Fruit fly (Drosophila melanogaster) whole organism, embryonic: ENCODE measurements around the gene Apt1.

Experiments used
- BEAF-32 ChIP-seq: fragments of 200-800 bp; sonication (Bioruptor generic); optimal IDR thresholded peaks from 3 replicates; lab custom pipeline; 2017; ENCODE audit warnings: missing biosample characterization, missing genetic modification characterization, mild to moderate bottlenecking, moderate library complexity, missing genetic modification reagents
- CG12942 ChIP-seq: fragments of 200-800 bp; sonication (Bioruptor generic); optimal IDR thresholded peaks from 3 replicates; lab custom pipeline; 2016; ENCODE audit warnings: missing biosample characterization, missing genetic modification characterization
- CG13424 ChIP-seq: fragments of 200-800 bp; sonication (Bioruptor generic); optimal IDR thresholded peaks from 2 replicates; lab custom pipeline; 2019; ENCODE audit warnings: missing biosample characterization, mild to moderate bottlenecking, missing genetic modification characterization, moderate library complexity
- CG15073 ChIP-seq: fragments of 200-800 bp; sonication (Bioruptor generic); optimal IDR thresholded peaks from 2 replicates; lab custom pipeline; 2016; ENCODE audit warnings: missing biosample characterization, missing genetic modification characterization
- CG15269 ChIP-seq: fragments of 200-800 bp; sonication (Bioruptor generic); optimal IDR thresholded peaks from 2 replicates; lab custom pipeline; 2018; ENCODE audit warnings: missing biosample characterization, mild to moderate bottlenecking, missing genetic modification characterization, moderate library complexity
- CG15514 ChIP-seq: fragments of 200-800 bp; sonication (Bioruptor generic); optimal IDR thresholded peaks from 3 replicates; lab custom pipeline; 2017; ENCODE audit warnings: missing biosample characterization, missing genetic modification characterization, mild to moderate bottlenecking, moderate library complexity, missing genetic modification reagents
- CG17612 ChIP-seq: fragments of 200-800 bp; sonication (Bioruptor generic); IDR thresholded peaks from 2 replicates; pipeline ENCODE4 v1.3.6; 2022; ENCODE audit warnings: missing biosample characterization, missing genetic modification characterization
- CG2116 ChIP-seq: fragments of 200-800 bp; sonication (Bioruptor generic); optimal IDR thresholded peaks from 3 replicates; lab custom pipeline; 2018; ENCODE audit warnings: missing biosample characterization, mild to moderate bottlenecking, missing genetic modification characterization
- CG3281 ChIP-seq: fragments of 200-800 bp; sonication (Bioruptor generic); optimal IDR thresholded peaks from 3 replicates; lab custom pipeline; 2017; ENCODE audit warnings: missing biosample characterization, mild to moderate bottlenecking, missing genetic modification characterization
- CG34224 ChIP-seq: fragments of 200-800 bp; sonication (Bioruptor generic); IDR thresholded peaks from 3 replicates; pipeline ENCODE4 v1.3.6; 2022; ENCODE audit warnings: missing biosample characterization, missing genetic modification characterization; ENCODE audit not compliant: partially characterized antibody
- CG3838 ChIP-seq: fragments of 200-800 bp; sonication (Bioruptor generic); optimal IDR thresholded peaks from 3 replicates; lab custom pipeline; 2016; ENCODE audit warnings: missing biosample characterization, missing genetic modification characterization
- CG4617 ChIP-seq: fragments of 200-800 bp; sonication (Bioruptor generic); optimal IDR thresholded peaks from 3 replicates; lab custom pipeline; 2016; ENCODE audit warnings: missing biosample characterization, missing genetic modification characterization, borderline replicate concordance
- CG6765 ChIP-seq: fragments of 200-800 bp; sonication (Bioruptor generic); optimal IDR thresholded peaks from 3 replicates; lab custom pipeline; 2017; ENCODE audit warnings: missing biosample characterization, mild to moderate bottlenecking, missing genetic modification characterization
- CG7271 ChIP-seq: fragments of 200-800 bp; sonication (Bioruptor generic); optimal IDR thresholded peaks from 2 replicates; lab custom pipeline; 2018; ENCODE audit warnings: missing biosample characterization, mild to moderate bottlenecking, missing genetic modification characterization, moderate library complexity
- CG8944 ChIP-seq: fragments of 200-800 bp; sonication (Bioruptor generic); optimal IDR thresholded peaks from 3 replicates; lab custom pipeline; 2016; ENCODE audit warnings: missing biosample characterization, missing genetic modification characterization
- Camta ChIP-seq: fragments of 200-800 bp; sonication (Bioruptor generic); optimal IDR thresholded peaks from 2 replicates; lab custom pipeline; 2016; ENCODE audit warnings: missing biosample characterization, missing genetic modification characterization
- D19A ChIP-seq: fragments of 200-800 bp; optimal IDR thresholded peaks from 3 replicates; lab custom pipeline; 2019; ENCODE audit warnings: missing biosample characterization, mild to moderate bottlenecking, missing genetic modification characterization, moderate library complexity
- Dp ChIP-seq: fragments of 200-800 bp; sonication (Bioruptor generic); optimal IDR thresholded peaks from 2 replicates; lab custom pipeline; 2018; ENCODE audit warnings: missing biosample characterization, mild to moderate bottlenecking, missing genetic modification characterization, moderate library complexity
- Ets97D ChIP-seq: fragments of 200-800 bp; sonication (Bioruptor generic); optimal IDR thresholded peaks from 3 replicates; lab custom pipeline; 2016; ENCODE audit warnings: missing biosample characterization, missing genetic modification characterization
- Hmr ChIP-seq: fragments of 200-800 bp; sonication (Bioruptor generic); optimal IDR thresholded peaks from 3 replicates; lab custom pipeline; 2017; ENCODE audit warnings: mild to moderate bottlenecking, missing biosample characterization, missing genetic modification reagents, missing genetic modification characterization
- Hr51 ChIP-seq, 2 experiments: fragments of 200-800 bp; sonication (Bioruptor generic); optimal IDR thresholded peaks; 2 replicates in 1 of 2; 3 replicates in 1 of 2; lab custom pipeline; 2016 to 2018; ENCODE audit warnings: missing biosample characterization in 2 of 2, missing genetic modification characterization in 2 of 2, mild to moderate bottlenecking in 1 of 2, moderate library complexity in 1 of 2
- MTF-1 ChIP-seq: fragments of 200-800 bp; sonication (Bioruptor generic); optimal IDR thresholded peaks from 2 replicates; lab custom pipeline; 2018; ENCODE audit warnings: missing biosample characterization, mild to moderate bottlenecking, missing genetic modification characterization, borderline replicate concordance
- Med ChIP-seq: fragments of 200-800 bp; sonication (Bioruptor generic); peaks from one replicate; lab custom pipeline; 2016; ENCODE audit warnings: missing biosample characterization, missing genetic modification characterization, mild to moderate bottlenecking, inconsistent platforms, moderate library complexity
- Nf-YB ChIP-seq: fragments of 200-800 bp; sonication (Bioruptor generic); optimal IDR thresholded peaks from 3 replicates; lab custom pipeline; 2019; ENCODE audit warnings: missing biosample characterization, mild to moderate bottlenecking, missing genetic modification characterization, moderate library complexity
- NfI ChIP-seq: fragments of 200-800 bp; sonication (Bioruptor generic); optimal IDR thresholded peaks from 3 replicates; lab custom pipeline; 2018; ENCODE audit warnings: missing biosample characterization, mild to moderate bottlenecking, missing genetic modification characterization, moderate library complexity
- Pdp1 ChIP-seq, 2 experiments: fragments of 200-800 bp; sonication (Bioruptor generic); optimal IDR thresholded peaks; 3 replicates each; lab custom pipeline; 2016; ENCODE audit warnings: missing biosample characterization in 2 of 2, missing genetic modification characterization in 2 of 2, mild to moderate bottlenecking in 1 of 2, moderate library complexity in 1 of 2
- Poxn ChIP-seq: fragments of 200-800 bp; sonication (Bioruptor generic); IDR thresholded peaks from 2 replicates; pipeline ENCODE4 v1.3.6; 2022; ENCODE audit warnings: missing biosample characterization, missing genetic modification characterization
- Six4 ChIP-seq: fragments of 200-800 bp; sonication (Bioruptor generic); optimal IDR thresholded peaks from 2 replicates; lab custom pipeline; 2016; ENCODE audit warnings: missing biosample characterization, missing genetic modification characterization
- Sry-δ ChIP-seq: fragments of 200-800 bp; sonication (Bioruptor generic); optimal IDR thresholded peaks from 2 replicates; lab custom pipeline; 2016; ENCODE audit warnings: missing biosample characterization, missing genetic modification characterization
- Ssrp ChIP-seq: fragments of 200-800 bp; sonication (Bioruptor generic); optimal IDR thresholded peaks from 2 replicates; lab custom pipeline; 2018; ENCODE audit warnings: missing biosample characterization, mild to moderate bottlenecking, missing genetic modification characterization, moderate library complexity
- Tbp ChIP-seq: fragments of >200 bp; optimal IDR thresholded peaks from 2 replicates; lab custom pipeline; 2018; ENCODE audit warnings: missing biosample characterization, missing genetic modification characterization
- ab ChIP-seq: fragments of 200-800 bp; sonication (Bioruptor generic); optimal IDR thresholded peaks from 2 replicates; lab custom pipeline; 2016; ENCODE audit warnings: missing biosample characterization, missing genetic modification characterization
- chinmo ChIP-seq: fragments of 200-800 bp; sonication (Bioruptor generic); IDR thresholded peaks from 4 replicates; pipeline ENCODE4 v1.3.6; 2022; ENCODE audit warnings: missing biosample characterization, missing genetic modification characterization; ENCODE audit not compliant: partially characterized antibody
- ci ChIP-seq: fragments of 200-800 bp; sonication (Bioruptor generic); IDR thresholded peaks from 3 replicates; pipeline ENCODE4 v1.3.6; 2022; ENCODE audit warnings: missing biosample characterization, missing genetic modification characterization
- dmrt99B ChIP-seq: fragments of 200-800 bp; sonication (Bioruptor generic); optimal IDR thresholded peaks from 2 replicates; lab custom pipeline; 2018; ENCODE audit warnings: missing biosample characterization, mild to moderate bottlenecking, missing genetic modification characterization, moderate library complexity
- eve ChIP-seq, 2 experiments: fragments of >200 bp; optimal IDR thresholded peaks; 2 replicates each; lab custom pipeline; 2017; ENCODE audit warnings: missing biosample characterization in 2 of 2, missing genetic modification characterization in 2 of 2
- fru ChIP-seq: fragments of >200 bp; optimal IDR thresholded peaks from 2 replicates; lab custom pipeline; 2017
- gcm ChIP-seq: fragments of 200-800 bp; sonication (Bioruptor generic); optimal IDR thresholded peaks from 2 replicates; lab custom pipeline; 2019; ENCODE audit warnings: missing biosample characterization, mild to moderate bottlenecking, missing genetic modification characterization, moderate library complexity
- gfzf ChIP-seq: fragments of 200-800 bp; sonication (Bioruptor generic); optimal IDR thresholded peaks from 2 replicates; lab custom pipeline; 2016; ENCODE audit warnings: missing biosample characterization, mild to moderate bottlenecking, missing genetic modification characterization, moderate library complexity
- grau ChIP-seq: fragments of 200-800 bp; optimal IDR thresholded peaks from 3 replicates; lab custom pipeline; 2019; ENCODE audit warnings: missing biosample characterization, mild to moderate bottlenecking, missing genetic modification characterization, moderate library complexity
- her ChIP-seq: fragments of 200-800 bp; sonication (Bioruptor generic); optimal IDR thresholded peaks from 2 replicates; lab custom pipeline; 2016; ENCODE audit warnings: missing biosample characterization, missing genetic modification characterization
- hth ChIP-seq: fragments of >200 bp; optimal IDR thresholded peaks from 2 replicates; lab custom pipeline; 2017; ENCODE audit warnings: inconsistent platforms
- kay ChIP-seq: fragments of 200-800 bp; sonication (Bioruptor generic); optimal IDR thresholded peaks from 2 replicates; lab custom pipeline; 2016; ENCODE audit warnings: missing biosample characterization, missing genetic modification characterization
- otp ChIP-seq: fragments of 200-800 bp; sonication (Bioruptor generic); IDR thresholded peaks from 3 replicates; pipeline ENCODE4, ENCODE4 v1.3.6; 2022; ENCODE audit warnings: missing biosample characterization, missing genetic modification characterization
- tgo ChIP-seq: fragments of 200-800 bp; sonication (Bioruptor generic); IDR thresholded peaks from 3 replicates; pipeline ENCODE4 v1.3.6; 2022; ENCODE audit warnings: missing biosample characterization, missing genetic modification characterization
- trem ChIP-seq: fragments of 200-800 bp; optimal IDR thresholded peaks from 3 replicates; lab custom pipeline; 2019; ENCODE audit warnings: missing biosample characterization, mild to moderate bottlenecking, missing genetic modification characterization, moderate library complexity
- vvl ChIP-seq: fragments of 200-800 bp; sonication (Bioruptor generic); IDR thresholded peaks from 2 replicates; pipeline ENCODE4 v1.3.6; 2022; ENCODE audit warnings: missing biosample characterization, missing genetic modification characterization
- wor ChIP-seq: fragments of 200-800 bp; sonication (Bioruptor generic); IDR thresholded peaks from 2 replicates; pipeline ENCODE4 v1.3.6; 2022; ENCODE audit warnings: missing biosample characterization, missing genetic modification characterization

Gene Apt1

DNA sequence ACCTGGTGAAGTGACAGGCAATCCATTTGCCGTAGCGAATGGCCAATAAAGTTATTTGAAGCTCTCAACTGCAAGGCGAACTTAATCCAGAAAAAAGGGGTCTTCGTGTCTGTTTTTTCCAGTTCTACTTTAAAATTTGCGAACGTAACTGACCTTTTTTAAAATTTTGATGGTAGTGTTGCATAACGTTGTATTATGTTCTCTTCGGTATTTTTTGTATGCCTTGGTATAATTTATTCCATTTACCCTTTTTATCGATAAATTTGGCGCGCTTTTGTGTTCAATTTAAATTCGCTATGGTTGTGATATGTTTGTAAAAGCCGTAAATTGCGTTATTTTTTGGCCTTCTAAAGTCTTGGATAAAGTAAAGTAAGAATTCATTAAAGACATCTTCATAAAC lies 2.8 kb downstream of the Apt1 start (continued):
- no peak for TF ChIP-seq CG3838 (GFP tag; lab: Kevin White, UChicago)
- TF ChIP-seq CG15514: peak; percentile 57
- TF ChIP-seq CG8944 (GFP tag; lab: Kevin White, UChicago): no peak
- peak in 1 of 2 experiments; percentile 50 for TF ChIP-seq eve (GFP tag; optimal IDR thresholded peaks at IDR 0.05; lab: Kevin White, UChicago)
- TF ChIP-seq Tbp (GFP tag; lab: Kevin White, UChicago): no peak
- no peak for TF ChIP-seq ci
- TF ChIP-seq otp (GFP tag; lab: Robert Waterston, UW): no peak
- no peak for TF ChIP-seq Poxn
- TF ChIP-seq CG6765 (GFP tag; lab: Kevin White, UChicago): no peak
- TF ChIP-seq MTF-1 (GFP tag; lab: Kevin White, UChicago): no peak
- peak; percentile 36 for TF ChIP-seq BEAF-32
- no peak for TF ChIP-seq tgo (GFP tag; lab: Robert Waterston, UW)
- TF ChIP-seq wor (GFP tag; lab: Robert Waterston, UW): no peak
- peak; percentile 33 for TF ChIP-seq Ets97D
- peak; percentile 60 for TF ChIP-seq gfzf (GFP tag; lab: Kevin White, UChicago)
- TF ChIP-seq kay (GFP tag; lab: Kevin White, UChicago): no peak
- peak; percentile 16 for TF ChIP-seq her (GFP tag; lab: Kevin White, UChicago)
- TF ChIP-seq CG15073 (GFP tag; lab: Kevin White, UChicago): no peak
- TF ChIP-seq Sry-δ (GFP tag; lab: Kevin White, UChicago): peak; percentile 46
- no peak for TF ChIP-seq fru (lab: Kevin White, UChicago)
- TF ChIP-seq CG17612 (GFP tag; lab: Robert Waterston, UW): no peak
- TF ChIP-seq dmrt99B (tag; lab: Kevin White, UChicago): no peak
- TF ChIP-seq CG34224 (GFP tag; lab: Robert Waterston, UW): peak; percentile 21; the same call in 2 of the 3 replicates
- no peak for TF ChIP-seq CG15269
- no peak for TF ChIP-seq ab (GFP tag; lab: Kevin White, UChicago)
- no peak for TF ChIP-seq NfI (GFP tag; lab: Kevin White, UChicago)
- TF ChIP-seq CG13424 (tag; lab: Kevin White, UChicago): no peak
- TF ChIP-seq trem (tag; lab: Kevin White, UChicago): no peak
- TF ChIP-seq gcm (GFP tag; lab: Kevin White, UChicago): no peak
- TF ChIP-seq Pdp1 (GFP tag; optimal IDR thresholded peaks at IDR 0.05; lab: Kevin White, UChicago): peak in 1 of 2 experiments; percentile 64
- TF ChIP-seq CG2116 (GFP tag; lab: Kevin White, UChicago): peak; percentile 48
- peak; percentile 23 for TF ChIP-seq Med
- no peak for TF ChIP-seq Hmr (GFP tag; lab: Kevin White, UChicago)
- peak; percentile 93 for TF ChIP-seq Dp (GFP tag; lab: Kevin White, UChicago)
- no peak for TF ChIP-seq Six4 (GFP tag; lab: Kevin White, UChicago)
- TF ChIP-seq CG4617 (GFP tag; lab: Kevin White, UChicago): no peak
- no peak for TF ChIP-seq CG3281 (GFP tag; lab: Kevin White, UChicago)
- no peak for TF ChIP-seq CG12942 (GFP tag; lab: Kevin White, UChicago)
- TF ChIP-seq Camta: no peak
- TF ChIP-seq D19A (tag; lab: Kevin White, UChicago): no peak
- peak; percentile 91 for TF ChIP-seq vvl
- TF ChIP-seq hth (lab: Kevin White, UChicago): no peak
- no peak for TF ChIP-seq CG7271
- no peak for TF ChIP-seq Ssrp
- no peak for TF ChIP-seq grau (tag; lab: Kevin White, UChicago)
- no peak for TF ChIP-seq Hr51 (GFP tag; optimal IDR thresholded peaks at IDR 0.05; lab: Kevin White, UChicago)
- no peak for TF ChIP-seq chinmo (GFP tag; lab: Robert Waterston, UW)
- TF ChIP-seq Nf-YB (GFP tag; lab: Kevin White, UChicago): no peak
